Fruit fly (Drosophila melanogaster) whole organism, pupa: ENCODE results near the gene CG15531.

Experiments used
- fd96Ca ChIP-seq: fragments of 200-800 bp; sonication (Bioruptor generic); IDR thresholded peaks from 3 replicates; pipeline ENCODE4 v1.3.6; 2022; ENCODE audit warnings: missing biosample characterization, missing genetic modification characterization

Gene CG15531

DNA sequence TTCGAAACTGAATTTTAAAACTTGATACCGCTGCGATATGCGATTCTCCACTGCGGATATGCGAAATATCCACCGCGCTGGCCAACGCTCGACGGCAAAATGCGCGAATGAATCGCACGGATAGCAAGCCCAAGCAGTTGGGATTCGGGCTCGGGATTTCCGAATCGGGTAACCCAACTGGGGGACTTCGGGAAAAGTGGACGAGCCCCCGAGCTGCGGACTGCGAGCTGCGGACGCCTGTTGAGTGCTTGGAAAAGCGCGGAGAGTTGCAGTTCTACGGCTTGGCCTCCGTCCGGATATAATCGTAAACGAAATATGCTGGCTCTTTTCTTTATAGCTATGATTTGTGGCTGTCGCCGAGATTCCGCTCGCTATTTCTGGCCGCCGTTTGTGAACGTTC is 46.5 kb downstream of the CG15531 start, which contains the start of gene AdoR:
AdoR (minus strand) TSS at position 101 of the 400 bp plus-strand sequence.
- no peak for TF ChIP-seq fd96Ca (GFP tag; lab: Robert Waterston, UW)
- TF ChIP-seq, all 21 proteins: peak for 0
